Worm (Caenorhabditis elegans) whole organism, young adult: ENCODE data around the gene F53A9.3.

Experiments used
- chd-7 ChIP-seq: sonication (generic microtip); optimal IDR thresholded peaks from 2 replicates; lab custom pipeline; 2016; ENCODE audit warnings: mild to moderate bottlenecking, missing genetic modification characterization, moderate library complexity, missing compliant biosample characterization
- hlh-26 ChIP-seq: fragments of 200-800 bp; sonication (Bioruptor generic); conservative IDR thresholded peaks from 2 replicates; pipeline ENCODE4 v1.3.6; 2022; ENCODE audit warnings: missing genetic modification reagents, missing genetic modification characterization, missing compliant biosample characterization
- tbx-9 ChIP-seq: sonication (generic microtip); optimal IDR thresholded peaks from 2 replicates; lab custom pipeline; 2016; ENCODE audit warnings: borderline replicate concordance, missing genetic modification characterization, inconsistent platforms, missing compliant biosample characterization

DNA sequence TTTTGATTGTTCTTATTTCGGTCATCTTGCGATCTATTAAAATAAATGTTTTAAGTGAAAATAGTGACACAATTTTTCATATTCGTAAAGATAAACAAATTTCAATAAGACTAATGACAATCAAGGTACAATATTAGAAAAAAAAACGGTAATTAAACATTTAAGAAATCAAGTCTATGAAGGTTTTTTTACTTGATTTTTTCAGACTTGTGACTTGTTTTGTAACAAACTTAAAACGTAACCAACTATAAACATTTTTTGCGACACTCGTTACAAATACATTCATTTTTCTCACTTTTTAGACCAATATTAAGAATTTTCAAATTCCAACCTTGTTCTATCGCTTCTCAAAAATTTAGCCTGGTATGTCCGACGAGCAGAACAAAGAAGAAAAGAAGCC, 31.2 kb downstream of the F53A9.3 start, which contains the start of gene M02D8.2:
- TF ChIP-seq chd-7 (tag; lab: Kevin White, UChicago) (no peak), tbx-9 (no peak), hlh-26 (GFP tag; lab: Robert Waterston, UW) (no peak)
